Worm (Caenorhabditis elegans) whole organism, mixed stage, embryonic: ENCODE measurements around the gene W03F9.11.

ENCODE experiments used
- blmp-1 ChIP-seq: fragments of 150-350 bp; optimal IDR thresholded peaks from 2 replicates; lab custom pipeline; 2014; ENCODE audit warnings: missing biosample characterization, missing genetic modification characterization
- cnd-1 ChIP-seq: fragments of 200-800 bp; sonication (Bioruptor generic); optimal IDR thresholded peaks from 2 replicates; lab custom pipeline; 2018; ENCODE audit warnings: mild to moderate bottlenecking, missing genetic modification characterization, missing compliant biosample characterization
- elt-1 ChIP-seq: sonication (generic microtip); optimal IDR thresholded peaks from 2 replicates; lab custom pipeline; 2017; ENCODE audit warnings: missing genetic modification characterization, mild to moderate bottlenecking, missing compliant biosample characterization, antibody characterized with exemption, moderate library complexity, borderline replicate concordance; ENCODE audit not compliant: insufficient read depth
- elt-3 ChIP-seq: fragments of 150-350 bp; optimal IDR thresholded peaks from 2 replicates; lab custom pipeline; 2014; ENCODE audit warnings: missing biosample characterization, missing genetic modification characterization
- lin-32 ChIP-seq: fragments of 200-800 bp; sonication (Bioruptor generic); optimal IDR thresholded peaks from 2 replicates; lab custom pipeline; 2018; ENCODE audit warnings: mild to moderate bottlenecking, missing genetic modification characterization, missing compliant biosample characterization
- lsy-2 ChIP-seq: fragments of 150-350 bp; optimal IDR thresholded peaks from 2 replicates; lab custom pipeline; 2014; ENCODE audit warnings: missing biosample characterization, missing genetic modification characterization
- mab-5 ChIP-seq: fragments of 150-350 bp; optimal IDR thresholded peaks from 2 replicates; lab custom pipeline; 2014; ENCODE audit warnings: missing biosample characterization, missing genetic modification characterization
- mep-1 ChIP-seq: fragments of 150-350 bp; optimal IDR thresholded peaks from 2 replicates; lab custom pipeline; 2017; ENCODE audit warnings: missing biosample characterization, missing genetic modification reagents, missing genetic modification characterization, inconsistent platforms
- nhr-237 ChIP-seq: fragments of 150-350 bp; optimal IDR thresholded peaks from 2 replicates; lab custom pipeline; 2014; ENCODE audit warnings: missing biosample characterization, missing genetic modification characterization
- unc-39 ChIP-seq: fragments of 150-350 bp; optimal IDR thresholded peaks from 2 replicates; lab custom pipeline; 2014; ENCODE audit warnings: missing biosample characterization, missing genetic modification characterization
- unc-62 ChIP-seq: fragments of 150-350 bp; optimal IDR thresholded peaks from 2 replicates; lab custom pipeline; 2014; ENCODE audit warnings: missing biosample characterization, missing genetic modification reagents, missing genetic modification characterization
- ztf-11 ChIP-seq: fragments of 150-350 bp; optimal IDR thresholded peaks from 2 replicates; lab custom pipeline; 2014; ENCODE audit warnings: missing biosample characterization, missing genetic modification characterization

DNA sequence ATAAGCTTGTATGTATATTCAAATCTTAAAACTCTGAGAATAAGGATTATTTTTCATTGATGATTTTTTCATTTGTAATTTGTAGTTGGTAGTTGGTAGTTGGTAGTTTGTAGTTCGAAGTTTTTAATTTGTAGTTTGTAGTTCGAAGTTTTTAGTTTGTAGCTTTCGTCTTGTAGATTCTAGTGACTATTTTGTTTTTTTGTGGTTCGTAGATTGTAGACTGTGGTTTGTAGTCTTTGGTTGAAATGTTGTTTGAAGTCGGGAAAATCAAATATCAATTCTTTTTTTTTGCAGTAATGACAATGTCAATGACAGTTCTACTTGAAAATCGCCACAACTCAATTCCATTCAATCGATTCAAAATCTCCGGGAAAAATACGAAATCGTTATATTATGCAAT lies 4.5 kb upstream of the W03F9.11 start:
- TF ChIP-seq lsy-2 (tag; lab: Kevin White, UChicago) (no peak), mab-5 (tag; lab: Kevin White, UChicago) (no peak), unc-62 (GFP tag; lab: Kevin White, UChicago) (no peak), elt-3 (tag; lab: Kevin White, UChicago) (no peak), blmp-1 (no peak), cnd-1 (tag; lab: Kevin White, UChicago) (no peak), mep-1 (no peak), elt-1 (tag; lab: Kevin White, UChicago) (no peak), ztf-11 (tag; lab: Kevin White, UChicago) (no peak), unc-39 (tag; lab: Kevin White, UChicago) (no peak), nhr-237 (tag; lab: Kevin White, UChicago) (no peak), lin-32 (no peak)
